Fruit fly (Drosophila melanogaster) whole organism, embryonic: ENCODE data around the gene kraken.

ENCODE experiments used
- Aef1 ChIP-seq: fragments of 200-800 bp; sonication (Bioruptor generic); IDR thresholded peaks from 3 replicates; pipeline ENCODE4 v1.3.6; 2022; ENCODE audit warnings: missing biosample characterization, missing genetic modification characterization
- Atf3 ChIP-seq: fragments of 200-800 bp; sonication (Bioruptor generic); optimal IDR thresholded peaks from 3 replicates; lab custom pipeline; 2016; ENCODE audit warnings: missing biosample characterization, missing genetic modification characterization
- B-H1 ChIP-seq: fragments of 200-800 bp; sonication (Bioruptor generic); IDR thresholded peaks from 3 replicates; pipeline ENCODE4 v1.3.6; 2022; ENCODE audit warnings: missing biosample characterization, missing genetic modification characterization
- Blimp-1 ChIP-seq: fragments of 200-800 bp; sonication (Bioruptor generic); optimal IDR thresholded peaks from 3 replicates; lab custom pipeline; 2018; ENCODE audit warnings: missing biosample characterization, missing genetic modification characterization, mild to moderate bottlenecking, moderate library complexity, missing genetic modification reagents
- BtbVII ChIP-seq: fragments of 200-800 bp; sonication (Bioruptor generic); optimal IDR thresholded peaks from 3 replicates; lab custom pipeline; 2017; ENCODE audit warnings: missing biosample characterization, mild to moderate bottlenecking, missing genetic modification characterization
- CG12071 ChIP-seq: fragments of 200-800 bp; sonication (Bioruptor generic); optimal IDR thresholded peaks from 3 replicates; lab custom pipeline; 2018; ENCODE audit warnings: missing biosample characterization, mild to moderate bottlenecking, missing genetic modification characterization
- CG12104 ChIP-seq: fragments of 200-800 bp; sonication (Bioruptor generic); optimal IDR thresholded peaks from 3 replicates; lab custom pipeline; 2016; ENCODE audit warnings: missing biosample characterization, missing genetic modification characterization
- CG12219 ChIP-seq: fragments of 200-800 bp; sonication (Bioruptor generic); optimal IDR thresholded peaks from 3 replicates; lab custom pipeline; 2018; ENCODE audit warnings: missing biosample characterization, mild to moderate bottlenecking, missing genetic modification characterization
- CG13775 ChIP-seq: fragments of 200-800 bp; sonication (Bioruptor generic); optimal IDR thresholded peaks from 3 replicates; lab custom pipeline; 2017; ENCODE audit warnings: missing biosample characterization, mild to moderate bottlenecking, missing genetic modification characterization
- CG14710 ChIP-seq: fragments of 200-800 bp; sonication (Bioruptor generic); optimal IDR thresholded peaks from 3 replicates; lab custom pipeline; 2019; ENCODE audit warnings: missing biosample characterization, mild to moderate bottlenecking, missing genetic modification characterization, moderate library complexity
- CG1529 ChIP-seq: fragments of 200-800 bp; sonication (Bioruptor generic); optimal IDR thresholded peaks from 3 replicates; lab custom pipeline; 2018; ENCODE audit warnings: missing biosample characterization, missing genetic modification characterization
- CG15479 ChIP-seq: fragments of 200-800 bp; sonication (Bioruptor generic); optimal IDR thresholded peaks from 3 replicates; lab custom pipeline; 2019; ENCODE audit warnings: missing biosample characterization, mild to moderate bottlenecking, missing genetic modification characterization, moderate library complexity
- CG18262 ChIP-seq: fragments of 200-800 bp; optimal IDR thresholded peaks from 3 replicates; lab custom pipeline; 2019; ENCODE audit warnings: missing biosample characterization, mild to moderate bottlenecking, missing genetic modification characterization, moderate library complexity
- CG1832 ChIP-seq: fragments of 200-800 bp; sonication (Bioruptor generic); optimal IDR thresholded peaks from 2 replicates; lab custom pipeline; 2017; ENCODE audit warnings: missing biosample characterization, mild to moderate bottlenecking, missing genetic modification characterization, inconsistent platforms
- CG2116 ChIP-seq: fragments of 200-800 bp; sonication (Bioruptor generic); optimal IDR thresholded peaks from 3 replicates; lab custom pipeline; 2018; ENCODE audit warnings: missing biosample characterization, mild to moderate bottlenecking, missing genetic modification characterization
- CG2889 ChIP-seq: fragments of 200-800 bp; sonication (Bioruptor generic); IDR thresholded peaks from 3 replicates; pipeline ENCODE4 v1.3.6; 2022; ENCODE audit warnings: missing biosample characterization, missing genetic modification characterization
- CG31441 ChIP-seq: fragments of 200-800 bp; sonication (Bioruptor generic); IDR thresholded peaks from 2 replicates; pipeline ENCODE4 v1.3.6; 2022; ENCODE audit warnings: missing biosample characterization, missing genetic modification characterization
- CG32772 ChIP-seq: fragments of 200-800 bp; sonication (Bioruptor generic); IDR thresholded peaks from 2 replicates; pipeline ENCODE4 v1.3.6; 2022; ENCODE audit warnings: missing biosample characterization, missing genetic modification characterization
- CG4854 ChIP-seq: fragments of 200-800 bp; sonication (Bioruptor generic); optimal IDR thresholded peaks from 2 replicates; lab custom pipeline; 2016; ENCODE audit warnings: missing biosample characterization, missing genetic modification characterization, inconsistent platforms
- CG5953 ChIP-seq: fragments of 200-800 bp; sonication (Bioruptor generic); IDR thresholded peaks from 2 replicates; pipeline ENCODE4 v1.3.6; 2022; ENCODE audit warnings: missing biosample characterization, missing genetic modification characterization
- CG7372 ChIP-seq: fragments of 200-800 bp; sonication (Bioruptor generic); IDR thresholded peaks from 2 replicates; pipeline ENCODE4 v1.3.6; 2022; ENCODE audit warnings: missing biosample characterization, missing genetic modification characterization
- CG9437 ChIP-seq: fragments of 200-800 bp; sonication (Bioruptor generic); optimal IDR thresholded peaks from 2 replicates; lab custom pipeline; 2018; ENCODE audit warnings: missing biosample characterization, mild to moderate bottlenecking, missing genetic modification characterization
- CG9727 ChIP-seq: fragments of 200-800 bp; sonication (Bioruptor generic); optimal IDR thresholded peaks from 3 replicates; lab custom pipeline; 2017; ENCODE audit warnings: missing biosample characterization, mild to moderate bottlenecking, missing genetic modification characterization
- CG9932 ChIP-seq: fragments of 200-800 bp; sonication (Bioruptor generic); IDR thresholded peaks from 2 replicates; pipeline ENCODE4 v1.3.6; 2022; ENCODE audit warnings: missing biosample characterization, missing genetic modification characterization
- D ChIP-seq, 2 experiments: fragments of 200-800 bp in 1 of 2; fragments of >200 bp in 1 of 2; sonication (Bioruptor generic) in 1 of 2; optimal IDR thresholded peaks; 2 replicates in 1 of 2; 3 replicates in 1 of 2; lab custom pipeline; 2017; ENCODE audit warnings: mild to moderate bottlenecking in 1 of 2, missing biosample characterization in 1 of 2, missing genetic modification characterization in 1 of 2, missing genetic modification reagents in 1 of 2
- Fer1 ChIP-seq: fragments of 200-800 bp; sonication (Bioruptor generic); optimal IDR thresholded peaks from 2 replicates; lab custom pipeline; 2017; ENCODE audit warnings: missing biosample characterization, mild to moderate bottlenecking, missing genetic modification characterization
- HLH3B ChIP-seq: fragments of 200-800 bp; sonication (Bioruptor generic); IDR thresholded peaks from 2 replicates; pipeline ENCODE4 v1.3.6; 2022; ENCODE audit warnings: missing biosample characterization, missing genetic modification characterization
- HLH54F ChIP-seq: fragments of 200-800 bp; sonication (Bioruptor generic); optimal IDR thresholded peaks from 3 replicates; lab custom pipeline; 2016; ENCODE audit warnings: missing biosample characterization, missing genetic modification characterization
- NFAT ChIP-seq: fragments of 200-800 bp; sonication (Bioruptor generic); IDR thresholded peaks from 2 replicates; pipeline ENCODE4 v1.3.6; 2022; ENCODE audit warnings: missing biosample characterization, missing genetic modification characterization
- Ptx1 ChIP-seq: fragments of 200-800 bp; sonication (Bioruptor generic); IDR thresholded peaks from 2 replicates; pipeline ENCODE4 v1.3.6; 2022; ENCODE audit warnings: missing biosample characterization, missing genetic modification characterization
- ash1 ChIP-seq: fragments of 200-800 bp; sonication (Bioruptor generic); optimal IDR thresholded peaks from 2 replicates; lab custom pipeline; 2018; ENCODE audit warnings: missing biosample characterization, mild to moderate bottlenecking, missing genetic modification characterization
- bab2 ChIP-seq: fragments of 200-800 bp; sonication (Bioruptor generic); optimal IDR thresholded peaks from 2 replicates; lab custom pipeline; 2016; ENCODE audit warnings: missing biosample characterization, missing genetic modification characterization
- crp ChIP-seq, 2 experiments: fragments of 200-800 bp; sonication (Bioruptor generic); optimal IDR thresholded peaks; 2 replicates in 1 of 2; 3 replicates in 1 of 2; lab custom pipeline; 2017; ENCODE audit warnings: missing biosample characterization in 2 of 2, missing genetic modification characterization in 2 of 2, mild to moderate bottlenecking in 1 of 2, moderate library complexity in 1 of 2
- disco-r ChIP-seq: fragments of 200-800 bp; sonication (Bioruptor generic); optimal IDR thresholded peaks from 2 replicates; lab custom pipeline; 2016; ENCODE audit warnings: missing biosample characterization, missing genetic modification characterization
- dmrt11E ChIP-seq: fragments of 200-800 bp; sonication (Bioruptor generic); optimal IDR thresholded peaks from 3 replicates; lab custom pipeline; 2018; ENCODE audit warnings: missing biosample characterization, mild to moderate bottlenecking, missing genetic modification characterization, moderate library complexity
- ems ChIP-seq: fragments of 200-800 bp; sonication (Bioruptor generic); optimal IDR thresholded peaks from 3 replicates; lab custom pipeline; 2016; ENCODE audit warnings: missing biosample characterization, missing genetic modification characterization
- exex ChIP-seq: fragments of 200-800 bp; sonication (Bioruptor generic); optimal IDR thresholded peaks from 4 replicates; lab custom pipeline; 2018; ENCODE audit warnings: missing biosample characterization, mild to moderate bottlenecking, missing genetic modification characterization, moderate library complexity
- gcm ChIP-seq: fragments of 200-800 bp; sonication (Bioruptor generic); optimal IDR thresholded peaks from 2 replicates; lab custom pipeline; 2019; ENCODE audit warnings: missing biosample characterization, mild to moderate bottlenecking, missing genetic modification characterization, moderate library complexity
- lola ChIP-seq, 3 experiments: fragments of >200 bp in 2 of 3; fragments of 200-800 bp in 1 of 3; sonication (Bioruptor generic) in 1 of 3; optimal IDR thresholded peaks; 2 replicates each; lab custom pipeline; 2017 to 2019; ENCODE audit warnings: missing biosample characterization in 3 of 3, missing genetic modification characterization in 3 of 3, mild to moderate bottlenecking in 1 of 3, moderate library complexity in 1 of 3
- p53 ChIP-seq: fragments of 200-800 bp; sonication (Bioruptor generic); optimal IDR thresholded peaks from 2 replicates; lab custom pipeline; 2016; ENCODE audit warnings: missing biosample characterization, missing genetic modification characterization
- sima ChIP-seq: fragments of 200-800 bp; sonication (Bioruptor generic); optimal IDR thresholded peaks from 2 replicates; lab custom pipeline; 2016; ENCODE audit warnings: missing biosample characterization, missing genetic modification characterization
- slou ChIP-seq: fragments of 200-800 bp; sonication (Bioruptor generic); optimal IDR thresholded peaks from 3 replicates; lab custom pipeline; 2016; ENCODE audit warnings: missing biosample characterization, missing genetic modification characterization
- sob ChIP-seq: fragments of 200-800 bp; sonication (Bioruptor generic); IDR thresholded peaks from 2 replicates; pipeline ENCODE4 v1.3.6; 2022; ENCODE audit warnings: missing biosample characterization, missing genetic modification characterization
- stc ChIP-seq: fragments of 200-800 bp; sonication (Bioruptor generic); IDR thresholded peaks from 2 replicates; pipeline ENCODE4 v1.3.6; 2022; ENCODE audit warnings: missing biosample characterization, missing genetic modification characterization
- tap ChIP-seq: fragments of 200-800 bp; optimal IDR thresholded peaks from 3 replicates; lab custom pipeline; 2019; ENCODE audit warnings: missing biosample characterization, mild to moderate bottlenecking, missing genetic modification characterization, moderate library complexity
- twi ChIP-seq: fragments of 200-800 bp; optimal IDR thresholded peaks from 2 replicates; lab custom pipeline; 2019; ENCODE audit warnings: missing biosample characterization, mild to moderate bottlenecking, missing genetic modification characterization, moderate library complexity
- zf30C ChIP-seq: fragments of 200-800 bp; sonication (Bioruptor generic); optimal IDR thresholded peaks from 3 replicates; lab custom pipeline; 2018; ENCODE audit warnings: missing biosample characterization, mild to moderate bottlenecking, missing genetic modification characterization

kraken gene

DNA sequence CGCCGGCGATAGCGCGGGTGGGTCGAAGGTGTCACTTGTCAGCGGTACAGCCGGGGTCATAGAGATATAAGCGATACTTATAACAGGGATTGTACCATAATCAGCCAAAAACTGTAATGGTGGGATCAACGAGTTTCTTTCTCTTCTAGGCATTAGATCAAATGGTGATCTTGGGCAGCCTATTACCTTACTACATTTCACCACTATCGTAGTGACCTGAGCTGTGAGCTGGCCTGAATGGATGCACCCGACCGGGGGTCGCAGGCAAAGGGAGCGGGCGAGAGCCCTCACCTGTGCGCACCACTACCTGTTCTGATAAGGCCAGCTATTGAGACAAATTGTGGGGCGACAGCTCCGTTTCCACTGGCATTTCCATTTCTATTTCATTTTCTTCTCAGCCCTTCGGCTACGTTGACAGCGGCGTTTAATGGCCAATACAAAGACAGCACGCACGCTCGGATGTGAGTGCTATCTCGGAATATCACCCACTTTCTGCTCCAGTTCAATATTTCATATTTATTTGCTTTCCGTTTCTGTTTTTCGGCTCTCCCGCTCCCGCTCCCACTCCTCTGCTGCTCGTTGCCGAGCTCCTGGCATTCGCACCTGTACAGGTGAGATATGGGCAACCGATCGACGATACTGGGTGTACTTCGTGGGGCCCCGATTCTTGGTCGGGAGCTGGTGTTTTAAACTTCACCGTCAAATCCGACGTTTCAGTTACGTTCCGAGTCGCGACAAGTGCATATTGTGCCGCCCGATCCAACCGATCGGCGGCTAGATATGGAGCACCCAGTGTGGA, 4.3 kb downstream of the kraken start (continued):
- TF ChIP-seq tap: peak; percentile 71
- peak; percentile 10 for TF ChIP-seq BtbVII (GFP tag; lab: Kevin White, UChicago)
- peak; percentile 28 for TF ChIP-seq CG4854 (GFP tag; lab: Kevin White, UChicago)
- no peak for TF ChIP-seq slou (GFP tag; lab: Kevin White, UChicago)
- TF ChIP-seq CG9932: peak; percentile 40
- TF ChIP-seq p53 (GFP tag; lab: Kevin White, UChicago): no peak
- TF ChIP-seq CG9437 (GFP tag; lab: Kevin White, UChicago): peak; percentile 12
- peak; percentile 59 for TF ChIP-seq CG7372
- peak; percentile 77 for TF ChIP-seq dmrt11E (tag; lab: Kevin White, UChicago)
- TF ChIP-seq CG13775 (GFP tag; lab: Kevin White, UChicago): peak; percentile 51
- TF ChIP-seq CG2889 (GFP tag; lab: Robert Waterston, UW): no peak
- no peak for TF ChIP-seq CG1832 (GFP tag; lab: Kevin White, UChicago)
- peak; percentile 58 for TF ChIP-seq bab2 (GFP tag; lab: Kevin White, UChicago)
- peak; percentile 56 for TF ChIP-seq ems (GFP tag; lab: Kevin White, UChicago)
- TF ChIP-seq ash1: no peak
- peak in 1 of 2 experiments; percentile 23 for TF ChIP-seq crp (GFP tag; optimal IDR thresholded peaks at IDR 0.05; lab: Kevin White, UChicago)
- peak; percentile 68; the same call in 1 of the 2 replicates for TF ChIP-seq sob (GFP tag; lab: Robert Waterston, UW)
- TF ChIP-seq, all 482 proteins: peak for 349

DNA sequence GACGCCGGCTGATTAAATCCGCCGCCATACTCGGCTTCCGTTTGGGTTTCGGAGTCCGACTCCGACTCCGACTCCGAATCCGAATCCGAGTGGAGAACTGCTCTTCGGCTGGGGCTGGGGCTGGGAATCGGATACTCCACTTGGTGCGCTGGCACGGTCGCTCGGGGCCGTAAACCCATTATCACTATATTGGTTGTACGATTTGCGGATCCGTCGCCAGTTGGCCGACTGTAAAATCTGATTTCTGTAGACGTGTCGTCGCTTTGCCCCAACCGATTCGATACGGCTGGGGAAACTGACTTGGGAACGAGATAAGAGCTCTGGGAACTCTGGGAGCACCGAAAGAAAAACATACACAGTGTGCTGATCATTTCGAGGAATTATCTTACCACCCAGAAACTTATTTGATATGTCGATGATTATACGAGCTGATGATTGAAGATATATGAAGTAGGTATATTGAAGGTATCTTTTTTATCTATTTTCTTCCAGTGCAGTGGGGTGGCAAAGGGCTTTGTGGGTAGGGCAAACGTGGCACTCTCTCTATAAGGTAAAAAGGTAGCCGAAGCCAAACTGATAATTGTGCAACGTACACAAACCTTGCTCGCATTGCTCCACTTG, 5.4 kb downstream of the kraken start:
- peak; percentile 73 for TF ChIP-seq HLH3B (GFP tag; lab: Robert Waterston, UW)
- TF ChIP-seq zf30C (GFP tag; lab: Kevin White, UChicago): peak; percentile 40
- peak; percentile 57 for TF ChIP-seq disco-r
- TF ChIP-seq stc (GFP tag; lab: Robert Waterston, UW): peak; percentile 52
- peak; percentile 55 for TF ChIP-seq Blimp-1 (GFP tag; lab: Kevin White, UChicago)
- no peak for TF ChIP-seq CG12071
- peak; percentile 20 for TF ChIP-seq twi (tag; lab: Kevin White, UChicago)
- TF ChIP-seq CG31441 (GFP tag; lab: Robert Waterston, UW): peak; percentile 38; the same call in 1 of the 2 replicates
- peak; percentile 54 for TF ChIP-seq Ptx1 (GFP tag; lab: Robert Waterston, UW)
- peak; percentile 43 for TF ChIP-seq CG12219
- peak in 1 of 3 experiments; percentile 7 for TF ChIP-seq lola (GFP tag; optimal IDR thresholded peaks at IDR 0.05; lab: Kevin White, UChicago)
- TF ChIP-seq CG9727: peak; percentile 29
- peak; percentile 48 for TF ChIP-seq Atf3 (GFP tag; lab: Kevin White, UChicago)
- TF ChIP-seq CG32772 (GFP tag; lab: Robert Waterston, UW): peak; percentile 51; the same call in 1 of the 2 replicates
- peak; percentile 53 for TF ChIP-seq CG1529
- TF ChIP-seq CG15479 (GFP tag; lab: Kevin White, UChicago): no peak
- peak; percentile 27 for TF ChIP-seq HLH54F (GFP tag; lab: Kevin White, UChicago)
- TF ChIP-seq CG12104 (GFP tag; lab: Kevin White, UChicago): peak; percentile 38
- TF ChIP-seq CG5953: peak; percentile 72
- TF ChIP-seq CG14710 (tag; lab: Kevin White, UChicago): peak; percentile 10
- peak; percentile 46 for TF ChIP-seq CG18262 (tag; lab: Kevin White, UChicago)
- TF ChIP-seq Fer1 (GFP tag; lab: Kevin White, UChicago): peak; percentile 16
- peak; percentile 29 for TF ChIP-seq gcm (GFP tag; lab: Kevin White, UChicago)
- TF ChIP-seq CG2116: peak; percentile 7
- no peak for TF ChIP-seq D (optimal IDR thresholded peaks at IDR 0.05; lab: Kevin White, UChicago)
- TF ChIP-seq D (GFP tag; optimal IDR thresholded peaks at IDR 0.05; lab: Kevin White, UChicago): peak; percentile 41
- no peak for TF ChIP-seq NFAT (GFP tag; lab: Robert Waterston, UW)
- no peak for TF ChIP-seq sima (GFP tag; lab: Kevin White, UChicago)
- TF ChIP-seq Aef1 (GFP tag; lab: Robert Waterston, UW): peak; percentile 57; the same call in 2 of the 3 replicates
- TF ChIP-seq exex: peak; percentile 43
- TF ChIP-seq B-H1: peak; percentile 54
